Fruit fly (Drosophila melanogaster) whole organism, embryonic: ENCODE measurements around the gene mthl14.

ENCODE experiments used
- Asciz ChIP-seq: fragments of 200-800 bp; sonication (Bioruptor generic); optimal IDR thresholded peaks from 2 replicates; lab custom pipeline; 2017; ENCODE audit warnings: missing biosample characterization, mild to moderate bottlenecking, missing genetic modification characterization, missing genetic modification reagents
- CG11560 ChIP-seq: fragments of 200-800 bp; sonication (Bioruptor generic); IDR thresholded peaks from 3 replicates; pipeline ENCODE4 v1.3.6; 2022; ENCODE audit warnings: missing biosample characterization, missing genetic modification characterization
- CG12942 ChIP-seq: fragments of 200-800 bp; sonication (Bioruptor generic); optimal IDR thresholded peaks from 3 replicates; lab custom pipeline; 2016; ENCODE audit warnings: missing biosample characterization, missing genetic modification characterization
- CG13424 ChIP-seq: fragments of 200-800 bp; sonication (Bioruptor generic); optimal IDR thresholded peaks from 2 replicates; lab custom pipeline; 2019; ENCODE audit warnings: missing biosample characterization, mild to moderate bottlenecking, missing genetic modification characterization, moderate library complexity
- CG13775 ChIP-seq: fragments of 200-800 bp; sonication (Bioruptor generic); optimal IDR thresholded peaks from 3 replicates; lab custom pipeline; 2017; ENCODE audit warnings: missing biosample characterization, mild to moderate bottlenecking, missing genetic modification characterization
- CG14050 ChIP-seq: fragments of 200-800 bp; sonication (Bioruptor generic); IDR thresholded peaks from 3 replicates; pipeline ENCODE4 v1.3.6; 2022; ENCODE audit warnings: missing biosample characterization, missing genetic modification characterization
- CG16813 ChIP-seq: fragments of 200-800 bp; sonication (Bioruptor generic); IDR thresholded peaks from 3 replicates; pipeline ENCODE4 v1.3.6; 2022; ENCODE audit warnings: missing biosample characterization, missing genetic modification characterization; ENCODE audit not compliant: partially characterized antibody
- CG17186 ChIP-seq: fragments of 200-800 bp; sonication (Bioruptor generic); optimal IDR thresholded peaks from 3 replicates; lab custom pipeline; 2017; ENCODE audit warnings: missing biosample characterization, missing genetic modification reagents, missing genetic modification characterization
- CG30020 ChIP-seq: fragments of 200-800 bp; optimal IDR thresholded peaks from 2 replicates; lab custom pipeline; 2019; ENCODE audit warnings: missing biosample characterization, mild to moderate bottlenecking, missing genetic modification characterization, moderate library complexity
- CG34422 ChIP-seq: fragments of 200-800 bp; sonication (Bioruptor generic); IDR thresholded peaks from 3 replicates; pipeline ENCODE4 v1.3.6; 2022; ENCODE audit warnings: missing biosample characterization, missing genetic modification characterization
- CG5245 ChIP-seq: fragments of 200-800 bp; sonication (Bioruptor generic); optimal IDR thresholded peaks from 3 replicates; lab custom pipeline; 2016; ENCODE audit warnings: missing biosample characterization, missing genetic modification characterization
- CG6272 ChIP-seq: fragments of 200-800 bp; sonication (Bioruptor generic); IDR thresholded peaks from 2 replicates; pipeline ENCODE4 v1.3.6; 2022; ENCODE audit warnings: missing biosample characterization, missing genetic modification characterization
- CG6654 ChIP-seq: fragments of 200-800 bp; sonication (Bioruptor generic); optimal IDR thresholded peaks from 2 replicates; lab custom pipeline; 2017; ENCODE audit warnings: missing biosample characterization, mild to moderate bottlenecking, missing genetic modification characterization
- CG6689 ChIP-seq: fragments of 200-800 bp; sonication (Bioruptor generic); IDR thresholded peaks from 2 replicates; pipeline ENCODE4 v1.3.6; 2022; ENCODE audit warnings: missing biosample characterization, missing genetic modification characterization
- CG8281 ChIP-seq: fragments of 200-800 bp; sonication (Bioruptor generic); optimal IDR thresholded peaks from 2 replicates; lab custom pipeline; 2018; ENCODE audit warnings: missing biosample characterization, mild to moderate bottlenecking, missing genetic modification characterization, moderate library complexity
- D19A ChIP-seq: fragments of 200-800 bp; optimal IDR thresholded peaks from 3 replicates; lab custom pipeline; 2019; ENCODE audit warnings: missing biosample characterization, mild to moderate bottlenecking, missing genetic modification characterization, moderate library complexity
- Drgx ChIP-seq: fragments of 200-800 bp; sonication (Bioruptor generic); IDR thresholded peaks from 2 replicates; pipeline ENCODE4 v1.3.6; 2022; ENCODE audit warnings: missing biosample characterization, missing genetic modification characterization
- Ets65A ChIP-seq: fragments of 200-800 bp; sonication (Bioruptor generic); peaks from one replicate; lab custom pipeline; 2016; ENCODE audit warnings: missing biosample characterization, missing genetic modification characterization
- GATAe ChIP-seq: fragments of 200-800 bp; sonication (Bioruptor generic); conservative IDR thresholded peaks from 2 replicates; pipeline ENCODE4 v1.3.6; 2022; ENCODE audit warnings: missing biosample characterization, missing genetic modification characterization
- Hr39 ChIP-seq: fragments of >200 bp; optimal IDR thresholded peaks from 2 replicates; lab custom pipeline; 2017
- Jarid2 ChIP-seq: fragments of 200-800 bp; sonication (Bioruptor generic); optimal IDR thresholded peaks from 3 replicates; lab custom pipeline; 2017; ENCODE audit warnings: mild to moderate bottlenecking, missing biosample characterization, missing genetic modification reagents, missing genetic modification characterization
- Nf-YA ChIP-seq: fragments of 200-800 bp; sonication (Bioruptor generic); IDR thresholded peaks from 2 replicates; pipeline ENCODE4 v1.3.6; 2022; ENCODE audit warnings: missing biosample characterization, missing genetic modification characterization
- Pdp1 ChIP-seq, 2 experiments: fragments of 200-800 bp; sonication (Bioruptor generic); optimal IDR thresholded peaks; 3 replicates each; lab custom pipeline; 2016; ENCODE audit warnings: missing biosample characterization in 2 of 2, missing genetic modification characterization in 2 of 2, mild to moderate bottlenecking in 1 of 2, moderate library complexity in 1 of 2
- Rfx ChIP-seq: fragments of 200-800 bp; sonication (Bioruptor generic); IDR thresholded peaks from 2 replicates; pipeline ENCODE4 v1.3.6; 2022; ENCODE audit warnings: missing biosample characterization, missing genetic modification characterization
- Sry-δ ChIP-seq: fragments of 200-800 bp; sonication (Bioruptor generic); optimal IDR thresholded peaks from 2 replicates; lab custom pipeline; 2016; ENCODE audit warnings: missing biosample characterization, missing genetic modification characterization
- TFAM ChIP-seq: fragments of 200-800 bp; sonication (Bioruptor generic); optimal IDR thresholded peaks from 2 replicates; lab custom pipeline; 2017; ENCODE audit warnings: missing biosample characterization, missing genetic modification characterization, inconsistent platforms
- br ChIP-seq: fragments of >200 bp; optimal IDR thresholded peaks from 2 replicates; lab custom pipeline; 2017
- caup ChIP-seq: fragments of 200-800 bp; sonication (Bioruptor generic); optimal IDR thresholded peaks from 3 replicates; lab custom pipeline; 2017; ENCODE audit warnings: missing biosample characterization, mild to moderate bottlenecking, missing genetic modification characterization, moderate library complexity; ENCODE audit not compliant: severe bottlenecking
- chinmo ChIP-seq: fragments of 200-800 bp; sonication (Bioruptor generic); IDR thresholded peaks from 4 replicates; pipeline ENCODE4 v1.3.6; 2022; ENCODE audit warnings: missing biosample characterization, missing genetic modification characterization; ENCODE audit not compliant: partially characterized antibody
- dmrt11E ChIP-seq: fragments of 200-800 bp; sonication (Bioruptor generic); optimal IDR thresholded peaks from 3 replicates; lab custom pipeline; 2018; ENCODE audit warnings: missing biosample characterization, mild to moderate bottlenecking, missing genetic modification characterization, moderate library complexity
- dpn ChIP-seq, 2 experiments: fragments of 200-800 bp; sonication (Bioruptor generic); optimal IDR thresholded peaks; 3 replicates each; lab custom pipeline; 2016; ENCODE audit warnings: missing biosample characterization in 2 of 2, missing genetic modification characterization in 2 of 2
- exex ChIP-seq: fragments of 200-800 bp; sonication (Bioruptor generic); optimal IDR thresholded peaks from 4 replicates; lab custom pipeline; 2018; ENCODE audit warnings: missing biosample characterization, mild to moderate bottlenecking, missing genetic modification characterization, moderate library complexity
- fd3F ChIP-seq: fragments of 200-800 bp; sonication (Bioruptor generic); optimal IDR thresholded peaks from 2 replicates; lab custom pipeline; 2018; ENCODE audit warnings: missing biosample characterization, mild to moderate bottlenecking, missing genetic modification characterization, moderate library complexity
- hb ChIP-seq: fragments of 200-800 bp; sonication (Bioruptor generic); IDR thresholded peaks from 3 replicates; pipeline ENCODE4 v1.3.6; 2022; ENCODE audit warnings: missing biosample characterization, missing genetic modification characterization; ENCODE audit not compliant: partially characterized antibody
- her ChIP-seq: fragments of 200-800 bp; sonication (Bioruptor generic); optimal IDR thresholded peaks from 2 replicates; lab custom pipeline; 2016; ENCODE audit warnings: missing biosample characterization, missing genetic modification characterization
- lilli ChIP-seq: fragments of 200-800 bp; sonication (Bioruptor generic); optimal IDR thresholded peaks from 3 replicates; lab custom pipeline; 2016; ENCODE audit warnings: missing biosample characterization, missing genetic modification characterization
- lmd ChIP-seq: fragments of 200-800 bp; sonication (Bioruptor generic); IDR thresholded peaks from 2 replicates; pipeline ENCODE4 v1.3.6; 2022; ENCODE audit warnings: missing biosample characterization, missing genetic modification characterization
- mirr ChIP-seq: fragments of 200-800 bp; sonication (Bioruptor generic); optimal IDR thresholded peaks from 3 replicates; lab custom pipeline; 2018; ENCODE audit warnings: missing biosample characterization, mild to moderate bottlenecking, missing genetic modification characterization
- nerfin-2 ChIP-seq: fragments of 200-800 bp; sonication (Bioruptor generic); IDR thresholded peaks from 2 replicates; pipeline ENCODE4 v1.3.6; 2022; ENCODE audit warnings: missing biosample characterization, missing genetic modification characterization; ENCODE audit not compliant: partially characterized antibody
- onecut ChIP-seq: fragments of 200-800 bp; sonication (Bioruptor generic); IDR thresholded peaks from 2 replicates; pipeline ENCODE4 v1.3.6; 2022; ENCODE audit warnings: missing biosample characterization, missing genetic modification characterization
- pho ChIP-seq: fragments of 200-800 bp; sonication (Bioruptor generic); optimal IDR thresholded peaks from 2 replicates; lab custom pipeline; 2016; ENCODE audit warnings: missing biosample characterization, missing genetic modification characterization
- row ChIP-seq: fragments of 200-800 bp; sonication (Bioruptor generic); IDR thresholded peaks from 3 replicates; pipeline ENCODE4 v1.3.6; 2022; ENCODE audit warnings: missing biosample characterization, missing genetic modification characterization
- run ChIP-seq: fragments of 200-800 bp; sonication (Bioruptor generic); optimal IDR thresholded peaks from 3 replicates; lab custom pipeline; 2018; ENCODE audit warnings: missing biosample characterization, mild to moderate bottlenecking, missing genetic modification characterization
- slbo ChIP-seq: fragments of 200-800 bp; sonication (Bioruptor generic); IDR thresholded peaks from 2 replicates; pipeline ENCODE4 v1.3.6; 2022; ENCODE audit warnings: missing biosample characterization, missing genetic modification characterization
- tin ChIP-seq: fragments of 200-800 bp; sonication (Bioruptor generic); optimal IDR thresholded peaks from 3 replicates; lab custom pipeline; 2016; ENCODE audit warnings: missing biosample characterization, missing genetic modification characterization
- twi ChIP-seq: fragments of 200-800 bp; optimal IDR thresholded peaks from 2 replicates; lab custom pipeline; 2019; ENCODE audit warnings: missing biosample characterization, mild to moderate bottlenecking, missing genetic modification characterization, moderate library complexity
- vvl ChIP-seq: fragments of 200-800 bp; sonication (Bioruptor generic); IDR thresholded peaks from 2 replicates; pipeline ENCODE4 v1.3.6; 2022; ENCODE audit warnings: missing biosample characterization, missing genetic modification characterization
- zfh2 ChIP-seq: fragments of 200-800 bp; sonication (Bioruptor generic); optimal IDR thresholded peaks from 2 replicates; lab custom pipeline; 2016; ENCODE audit warnings: missing biosample characterization, missing genetic modification characterization

The mthl14 gene

dm6 chr3L:247482-248225 lies at the start of gene mthl14 (continued):
- TF ChIP-seq D19A = no peak
- no peak for TF ChIP-seq dpn (GFP tag; optimal IDR thresholded peaks at IDR 0.05; lab: Kevin White, UChicago)
- no peak for TF ChIP-seq Ets65A (GFP tag; lab: Kevin White, UChicago)
- no peak for TF ChIP-seq CG13775
- no peak for TF ChIP-seq dmrt11E
- no peak for TF ChIP-seq CG12942 (GFP tag; lab: Kevin White, UChicago)
- no peak for TF ChIP-seq CG6689
- peak; percentile 84 for TF ChIP-seq mirr (GFP tag; lab: Kevin White, UChicago)
- TF ChIP-seq br = no peak
- TF ChIP-seq Pdp1 (GFP tag; optimal IDR thresholded peaks at IDR 0.05; lab: Kevin White, UChicago) = peak in 1 of 2 experiments; percentile 16
- TF ChIP-seq lmd (GFP tag; lab: Robert Waterston, UW) = no peak
- peak; percentile 63; the same call in 1 of the 2 replicates for TF ChIP-seq GATAe
- TF ChIP-seq exex (tag; lab: Kevin White, UChicago) = peak; percentile 92
- TF ChIP-seq fd3F (GFP tag; lab: Kevin White, UChicago) = no peak

dm6 chr3L:199050-199745 lies 48.1 kb upstream of the mthl14 start:
- peak; percentile 62 for TF ChIP-seq CG6272
- peak; percentile 62 for TF ChIP-seq slbo (GFP tag; lab: Robert Waterston, UW)
- no peak for TF ChIP-seq TFAM (GFP tag; lab: Kevin White, UChicago)
- TF ChIP-seq tin (GFP tag; lab: Kevin White, UChicago) = peak; percentile 0
- peak; percentile 98 for TF ChIP-seq CG34422 (GFP tag; lab: Robert Waterston, UW)
- no peak for TF ChIP-seq CG8281 (tag; lab: Kevin White, UChicago)
- TF ChIP-seq Rfx (GFP tag; lab: Robert Waterston, UW) = peak; percentile 52
- TF ChIP-seq onecut (GFP tag; lab: Robert Waterston, UW) = peak; percentile 21; the same call in 1 of the 2 replicates
- peak; percentile 7 for TF ChIP-seq CG17186 (GFP tag; lab: Kevin White, UChicago)
- no peak for TF ChIP-seq lilli (GFP tag; lab: Kevin White, UChicago)
- peak; percentile 30; the same call in 1 of the 3 replicates for TF ChIP-seq hb (GFP tag; lab: Robert Waterston, UW)
- TF ChIP-seq row (GFP tag; lab: Robert Waterston, UW) = peak; percentile 24; the same call in 2 of the 3 replicates
- TF ChIP-seq CG13775 = no peak
- TF ChIP-seq Nf-YA (GFP tag; lab: Robert Waterston, UW) = peak; percentile 42; the same call in 1 of the 2 replicates
- TF ChIP-seq Sry-δ (GFP tag; lab: Kevin White, UChicago) = peak; percentile 17
- TF ChIP-seq Ets65A (GFP tag; lab: Kevin White, UChicago) = peak; percentile 52
- no peak for TF ChIP-seq Jarid2
- peak; percentile 5; the same call in 2 of the 3 replicates for TF ChIP-seq CG11560
- no peak for TF ChIP-seq her (GFP tag; lab: Kevin White, UChicago)
- peak; percentile 31; the same call in 2 of the 3 replicates for TF ChIP-seq CG16813
- TF ChIP-seq chinmo (GFP tag; lab: Robert Waterston, UW) = peak; percentile 96; the same call in 2 of the 4 replicates
- peak; percentile 25 for TF ChIP-seq zfh2 (GFP tag; lab: Kevin White, UChicago)
- peak; percentile 27; the same call in 1 of the 2 replicates for TF ChIP-seq nerfin-2 (GFP tag; lab: Robert Waterston, UW)
- peak; percentile 2 for TF ChIP-seq pho
- TF ChIP-seq CG6654 = no peak
- TF ChIP-seq Drgx (GFP tag; lab: Robert Waterston, UW) = 0 out of 2 replicates have a peak, but pooled peaks have one; percentile 19
- peak; percentile 56 for TF ChIP-seq vvl (GFP tag; lab: Robert Waterston, UW)
- no peak for TF ChIP-seq CG14050 (GFP tag; lab: Robert Waterston, UW)
- no peak for TF ChIP-seq caup (GFP tag; lab: Kevin White, UChicago)
- no peak for TF ChIP-seq twi
- TF ChIP-seq CG5245 (GFP tag; lab: Kevin White, UChicago) = no peak
- no peak for TF ChIP-seq Hr39 (lab: Kevin White, UChicago)
- no peak for TF ChIP-seq Asciz (GFP tag; lab: Kevin White, UChicago)
- TF ChIP-seq run (tag; lab: Kevin White, UChicago) = no peak
- TF ChIP-seq CG30020 (tag; lab: Kevin White, UChicago) = no peak
- peak; percentile 39 for TF ChIP-seq CG13424 (tag; lab: Kevin White, UChicago)
